Fruit fly (Drosophila melanogaster) whole organism, prepupa: Measurements from ENCODE around the gene CG33483.
A peak's percentile ranks its signal among the peaks of the same experiment; 100 is the strongest.

ENCODE experiments used
- CG10631 ChIP-seq: fragments of 200-800 bp; sonication (Bioruptor generic); optimal IDR thresholded peaks from 2 replicates; lab custom pipeline; 2016; ENCODE audit warnings: missing biosample characterization, missing genetic modification characterization
- CG10669 ChIP-seq: fragments of 200-800 bp; sonication (Bioruptor generic); optimal IDR thresholded peaks from 3 replicates; lab custom pipeline; 2018; ENCODE audit warnings: missing biosample characterization, mild to moderate bottlenecking, missing genetic modification characterization, moderate library complexity
- CG11294 ChIP-seq: fragments of 200-800 bp; sonication (Bioruptor generic); IDR thresholded peaks from 2 replicates; pipeline ENCODE4 v1.3.6; 2022; ENCODE audit warnings: missing biosample characterization, missing genetic modification characterization
- CG11902 ChIP-seq: fragments of 200-800 bp; sonication (Bioruptor generic); optimal IDR thresholded peaks from 3 replicates; lab custom pipeline; 2016; ENCODE audit warnings: missing biosample characterization, missing genetic modification characterization
- CG15336 ChIP-seq: fragments of 200-800 bp; sonication (Bioruptor generic); IDR thresholded peaks from 2 replicates; pipeline ENCODE4 v1.3.6; 2022; ENCODE audit warnings: missing biosample characterization, missing genetic modification characterization
- CG3032 ChIP-seq: fragments of 200-800 bp; optimal IDR thresholded peaks from 2 replicates; lab custom pipeline; 2019; ENCODE audit warnings: missing biosample characterization, mild to moderate bottlenecking, missing genetic modification characterization, moderate library complexity
- CG31627 ChIP-seq: fragments of 200-800 bp; sonication (Bioruptor generic); optimal IDR thresholded peaks from 3 replicates; lab custom pipeline; 2016; ENCODE audit warnings: missing biosample characterization, missing genetic modification characterization
- CG32006 ChIP-seq: fragments of 200-800 bp; sonication (Bioruptor generic); optimal IDR thresholded peaks from 3 replicates; lab custom pipeline; 2017; ENCODE audit warnings: missing biosample characterization, mild to moderate bottlenecking, missing genetic modification characterization
- CG34406 ChIP-seq: fragments of 200-800 bp; sonication (Bioruptor generic); optimal IDR thresholded peaks from 3 replicates; lab custom pipeline; 2016; ENCODE audit warnings: missing biosample characterization, missing genetic modification characterization
- CG3919 ChIP-seq: fragments of 200-800 bp; sonication (Bioruptor generic); optimal IDR thresholded peaks from 3 replicates; lab custom pipeline; 2016; ENCODE audit warnings: missing biosample characterization, missing genetic modification characterization
- CG4318 ChIP-seq: fragments of 200-800 bp; sonication (Bioruptor generic); optimal IDR thresholded peaks from 3 replicates; lab custom pipeline; 2017; ENCODE audit warnings: missing biosample characterization, mild to moderate bottlenecking, missing genetic modification characterization
- CG6163 ChIP-seq: fragments of 200-800 bp; sonication (Bioruptor generic); IDR thresholded peaks from 3 replicates; pipeline ENCODE4 v1.3.6; 2022; ENCODE audit warnings: missing biosample characterization, missing genetic modification characterization
- CG6276 ChIP-seq: fragments of 200-800 bp; sonication (Bioruptor generic); optimal IDR thresholded peaks from 2 replicates; lab custom pipeline; 2017; ENCODE audit warnings: missing biosample characterization, mild to moderate bottlenecking, missing genetic modification characterization
- CG6792 ChIP-seq: fragments of 200-800 bp; sonication (Bioruptor generic); optimal IDR thresholded peaks from 3 replicates; lab custom pipeline; 2016; ENCODE audit warnings: missing biosample characterization, missing genetic modification characterization
- CG6808 ChIP-seq: fragments of 200-800 bp; sonication (Bioruptor generic); optimal IDR thresholded peaks from 3 replicates; lab custom pipeline; 2017; ENCODE audit warnings: missing biosample characterization, missing genetic modification characterization, mild to moderate bottlenecking, moderate library complexity, missing genetic modification reagents
- CG8119 ChIP-seq: fragments of 200-800 bp; sonication (Bioruptor generic); IDR thresholded peaks from 3 replicates; pipeline ENCODE4 v1.3.6; 2022; ENCODE audit warnings: missing biosample characterization, missing genetic modification characterization
- Eip75B ChIP-seq: fragments of 200-800 bp; sonication (Bioruptor generic); optimal IDR thresholded peaks from 3 replicates; lab custom pipeline; 2016; ENCODE audit warnings: missing biosample characterization, missing genetic modification characterization
- Eip78C ChIP-seq: fragments of 200-800 bp; sonication (Bioruptor generic); peaks from one replicate; lab custom pipeline; 2016; ENCODE audit warnings: missing biosample characterization, missing genetic modification characterization
- Hr39 ChIP-seq: fragments of 200-800 bp; sonication (Bioruptor generic); optimal IDR thresholded peaks from 2 replicates; lab custom pipeline; 2016; ENCODE audit warnings: missing biosample characterization, missing genetic modification characterization
- Hr4 ChIP-seq: fragments of 200-800 bp; sonication (Bioruptor generic); optimal IDR thresholded peaks from 3 replicates; lab custom pipeline; 2016; ENCODE audit warnings: missing biosample characterization, missing genetic modification characterization
- Lpt ChIP-seq: fragments of 200-800 bp; sonication (Bioruptor generic); optimal IDR thresholded peaks from 3 replicates; lab custom pipeline; 2016; ENCODE audit warnings: missing biosample characterization, missing genetic modification characterization
- Smox ChIP-seq: fragments of 200-800 bp; sonication (Bioruptor generic); optimal IDR thresholded peaks from 3 replicates; lab custom pipeline; 2016; ENCODE audit warnings: missing biosample characterization, missing genetic modification characterization
- Sox102F ChIP-seq: fragments of 200-800 bp; sonication (Bioruptor generic); optimal IDR thresholded peaks from 2 replicates; lab custom pipeline; 2016; ENCODE audit warnings: missing biosample characterization, mild to moderate bottlenecking, missing genetic modification characterization
- Sox14 ChIP-seq: fragments of 200-800 bp; sonication (Bioruptor generic); optimal IDR thresholded peaks from 3 replicates; lab custom pipeline; 2016; ENCODE audit warnings: missing biosample characterization, missing genetic modification characterization
- achi ChIP-seq: fragments of 200-800 bp; sonication (Bioruptor generic); optimal IDR thresholded peaks from 3 replicates; lab custom pipeline; 2016; ENCODE audit warnings: missing biosample characterization, missing genetic modification characterization
- acj6 ChIP-seq: fragments of 200-800 bp; sonication (Bioruptor generic); optimal IDR thresholded peaks from 3 replicates; lab custom pipeline; 2016; ENCODE audit warnings: missing biosample characterization, missing genetic modification characterization
- cyc ChIP-seq: fragments of 200-800 bp; sonication (Bioruptor generic); optimal IDR thresholded peaks from 3 replicates; lab custom pipeline; 2016; ENCODE audit warnings: missing biosample characterization, missing genetic modification characterization
- dac ChIP-seq: fragments of 200-800 bp; sonication (Bioruptor generic); optimal IDR thresholded peaks from 2 replicates; lab custom pipeline; 2017; ENCODE audit warnings: missing biosample characterization, mild to moderate bottlenecking, missing genetic modification characterization
- dsx ChIP-seq: fragments of 200-800 bp; optimal IDR thresholded peaks from 3 replicates; lab custom pipeline; 2019; ENCODE audit warnings: missing biosample characterization, mild to moderate bottlenecking, missing genetic modification characterization, moderate library complexity; ENCODE audit not compliant: poor library complexity, severe bottlenecking
- eg ChIP-seq: fragments of 200-800 bp; sonication (Bioruptor generic); IDR thresholded peaks from 3 replicates; pipeline ENCODE4 v1.3.6; 2022; ENCODE audit warnings: missing biosample characterization, missing genetic modification characterization
- esn ChIP-seq: fragments of 200-800 bp; sonication (Bioruptor generic); optimal IDR thresholded peaks from 2 replicates; lab custom pipeline; 2016; ENCODE audit warnings: missing biosample characterization, mild to moderate bottlenecking, missing genetic modification characterization, moderate library complexity
- fkh ChIP-seq: fragments of 200-800 bp; sonication (Bioruptor generic); optimal IDR thresholded peaks from 3 replicates; lab custom pipeline; 2017; ENCODE audit warnings: missing biosample characterization, mild to moderate bottlenecking, missing genetic modification characterization, moderate library complexity
- lz ChIP-seq: fragments of 200-800 bp; sonication (Bioruptor generic); optimal IDR thresholded peaks from 3 replicates; lab custom pipeline; 2016; ENCODE audit warnings: missing biosample characterization, missing genetic modification characterization
- pdm3 ChIP-seq: fragments of 200-800 bp; sonication (Bioruptor generic); optimal IDR thresholded peaks from 3 replicates; lab custom pipeline; 2016; ENCODE audit warnings: missing biosample characterization, missing genetic modification characterization
- ss ChIP-seq, 2 experiments: fragments of 200-800 bp; sonication (Bioruptor generic); optimal IDR thresholded peaks; 2 replicates in 1 of 2; 3 replicates in 1 of 2; lab custom pipeline; 2017 to 2018; ENCODE audit warnings: mild to moderate bottlenecking in 2 of 2, missing biosample characterization in 2 of 2, missing genetic modification characterization in 2 of 2, moderate library complexity in 1 of 2
- svp ChIP-seq: fragments of 200-800 bp; sonication (Bioruptor generic); peaks from one replicate; lab custom pipeline; 2016; ENCODE audit warnings: missing biosample characterization, missing genetic modification characterization

Gene CG33483

DNA sequence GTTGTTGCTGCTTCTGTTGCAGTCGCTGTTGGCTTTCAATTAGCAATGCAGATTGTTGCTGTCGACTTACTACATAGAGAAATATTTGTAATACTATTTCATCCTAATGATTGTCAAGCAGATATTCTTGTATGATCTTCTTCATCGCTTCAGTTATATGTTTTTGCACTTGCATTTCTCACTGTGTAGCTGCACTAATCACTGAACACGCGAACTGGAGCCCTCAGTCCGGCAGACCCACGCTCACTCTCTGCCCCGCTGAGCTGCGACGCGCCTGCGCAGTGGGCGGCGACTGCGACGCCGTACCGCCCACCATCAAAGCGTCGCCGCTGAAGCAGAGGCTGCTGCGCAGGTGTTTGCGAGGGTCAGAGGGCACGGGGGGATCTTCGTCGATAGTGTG lies 27.3 kb downstream of the CG33483 start:
- 0 out of 2 replicates have a peak, but pooled peaks have one; percentile 9 for TF ChIP-seq CG11294 (GFP tag; lab: Robert Waterston, UW)
- peak in 1 of 2 experiments; percentile 59 for TF ChIP-seq ss (GFP tag; optimal IDR thresholded peaks at IDR 0.05; lab: Kevin White, UChicago)
- 0 out of 2 replicates have a peak, but pooled peaks have one; percentile 34 for TF ChIP-seq CG15336
- peak; percentile 61 for TF ChIP-seq Eip78C (GFP tag; lab: Kevin White, UChicago)
- no peak for TF ChIP-seq CG11902 (GFP tag; lab: Kevin White, UChicago)
- TF ChIP-seq CG10631 (GFP tag; lab: Kevin White, UChicago) = no peak
- no peak for TF ChIP-seq CG6808 (GFP tag; lab: Kevin White, UChicago)
- no peak for TF ChIP-seq dac
- TF ChIP-seq Sox14 (GFP tag; lab: Kevin White, UChicago) = no peak
- 0 out of 3 replicates have a peak, but pooled peaks have one; percentile 44 for TF ChIP-seq CG8119 (GFP tag; lab: Robert Waterston, UW)
- peak; percentile 13 for TF ChIP-seq Lpt (GFP tag; lab: Kevin White, UChicago)
- TF ChIP-seq achi = no peak
- TF ChIP-seq CG3032 (tag; lab: Kevin White, UChicago) = no peak
- TF ChIP-seq CG32006 (GFP tag; lab: Kevin White, UChicago) = peak; percentile 45
- no peak for TF ChIP-seq Hr39 (GFP tag; lab: Kevin White, UChicago)
- TF ChIP-seq CG6792 (GFP tag; lab: Kevin White, UChicago) = no peak
- no peak for TF ChIP-seq cyc (GFP tag; lab: Kevin White, UChicago)
- TF ChIP-seq esn (GFP tag; lab: Kevin White, UChicago) = no peak
- TF ChIP-seq CG10669 = peak; percentile 1
- TF ChIP-seq CG6163 (GFP tag; lab: Robert Waterston, UW) = peak; percentile 60; the same call in 2 of the 3 replicates
- TF ChIP-seq Smox (GFP tag; lab: Kevin White, UChicago) = no peak
- TF ChIP-seq Hr4 (GFP tag; lab: Kevin White, UChicago) = peak; percentile 55
- TF ChIP-seq dsx (GFP tag; lab: Kevin White, UChicago) = no peak
- TF ChIP-seq CG3919 (GFP tag; lab: Kevin White, UChicago) = peak; percentile 49
- no peak for TF ChIP-seq acj6 (GFP tag; lab: Kevin White, UChicago)
- TF ChIP-seq pdm3 (GFP tag; lab: Kevin White, UChicago) = peak; percentile 13
- TF ChIP-seq Eip75B (GFP tag; lab: Kevin White, UChicago) = peak; percentile 7
- no peak for TF ChIP-seq fkh (GFP tag; lab: Kevin White, UChicago)
- TF ChIP-seq eg (GFP tag; lab: Robert Waterston, UW) = peak; percentile 60; the same call in 1 of the 3 replicates

DNA sequence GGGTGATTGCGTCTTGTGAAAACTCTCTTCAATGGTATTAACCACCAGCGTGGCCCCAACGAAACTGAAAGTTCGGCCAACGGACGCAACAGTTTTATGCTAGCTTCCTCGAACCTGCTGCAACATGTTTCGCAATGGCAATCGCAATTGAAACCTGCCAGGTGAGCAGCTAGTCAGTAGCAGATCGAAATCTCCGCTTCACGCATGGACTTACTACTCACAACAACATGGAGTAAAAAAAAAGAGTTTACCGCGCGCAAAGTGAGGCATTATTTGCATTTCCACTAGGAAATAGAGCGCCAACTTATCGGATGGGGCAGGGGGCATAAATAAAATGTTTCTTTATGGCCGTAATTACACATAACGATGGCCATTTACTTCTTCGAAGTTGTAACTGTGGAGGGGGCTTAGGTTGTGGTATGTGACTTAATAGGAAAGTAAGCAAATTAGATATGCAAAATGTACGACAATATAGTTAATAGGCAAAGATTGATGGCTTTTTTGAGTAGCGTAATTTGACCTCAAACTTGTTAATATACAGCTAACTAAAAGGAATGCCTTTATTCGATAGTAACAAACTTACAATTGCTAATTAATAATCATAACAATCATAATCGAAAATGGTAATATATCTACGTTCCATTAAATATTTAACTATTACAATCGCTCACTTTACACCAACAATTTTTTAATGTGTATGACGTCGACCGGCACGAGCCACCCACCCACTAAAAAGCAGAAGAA lies 29.5 kb downstream of the CG33483 start, which contains the start of gene CG15545:
TSS of gene CG15545 (minus strand) at position 51 of the 744 bp plus-strand sequence.
- peak; percentile 9 for TF ChIP-seq Sox14 (GFP tag; lab: Kevin White, UChicago)
- peak; percentile 24; the same call in 1 of the 3 replicates for TF ChIP-seq CG6163 (GFP tag; lab: Robert Waterston, UW)
- peak; percentile 64; the same call in 2 of the 3 replicates for TF ChIP-seq CG8119 (GFP tag; lab: Robert Waterston, UW)
- TF ChIP-seq CG15336 = peak; percentile 34; the same call in 1 of the 2 replicates
- peak; percentile 68 for TF ChIP-seq Eip78C (GFP tag; lab: Kevin White, UChicago)
- no peak for TF ChIP-seq CG11294 (GFP tag; lab: Robert Waterston, UW)
- peak; percentile 75 for TF ChIP-seq Hr4 (GFP tag; lab: Kevin White, UChicago)
- TF ChIP-seq CG4318 (GFP tag; lab: Kevin White, UChicago) = peak; percentile 48
- no peak for TF ChIP-seq CG31627 (GFP tag; lab: Kevin White, UChicago)
- peak; percentile 59 for TF ChIP-seq CG6276 (GFP tag; lab: Kevin White, UChicago)
- TF ChIP-seq cyc (GFP tag; lab: Kevin White, UChicago) = no peak
- TF ChIP-seq Lpt (GFP tag; lab: Kevin White, UChicago) = peak; percentile 44
- TF ChIP-seq svp (GFP tag; lab: Kevin White, UChicago) = peak; percentile 25
- TF ChIP-seq lz (GFP tag; lab: Kevin White, UChicago) = no peak
- TF ChIP-seq CG34406 = no peak
- TF ChIP-seq Sox102F (GFP tag; lab: Kevin White, UChicago) = no peak
- TF ChIP-seq achi = no peak
- TF ChIP-seq CG32006 (GFP tag; lab: Kevin White, UChicago) = peak; percentile 73
